Fruit fly (Drosophila melanogaster): Measurements from ENCODE around the gene Pburs.

Gene Pburs

DNA sequence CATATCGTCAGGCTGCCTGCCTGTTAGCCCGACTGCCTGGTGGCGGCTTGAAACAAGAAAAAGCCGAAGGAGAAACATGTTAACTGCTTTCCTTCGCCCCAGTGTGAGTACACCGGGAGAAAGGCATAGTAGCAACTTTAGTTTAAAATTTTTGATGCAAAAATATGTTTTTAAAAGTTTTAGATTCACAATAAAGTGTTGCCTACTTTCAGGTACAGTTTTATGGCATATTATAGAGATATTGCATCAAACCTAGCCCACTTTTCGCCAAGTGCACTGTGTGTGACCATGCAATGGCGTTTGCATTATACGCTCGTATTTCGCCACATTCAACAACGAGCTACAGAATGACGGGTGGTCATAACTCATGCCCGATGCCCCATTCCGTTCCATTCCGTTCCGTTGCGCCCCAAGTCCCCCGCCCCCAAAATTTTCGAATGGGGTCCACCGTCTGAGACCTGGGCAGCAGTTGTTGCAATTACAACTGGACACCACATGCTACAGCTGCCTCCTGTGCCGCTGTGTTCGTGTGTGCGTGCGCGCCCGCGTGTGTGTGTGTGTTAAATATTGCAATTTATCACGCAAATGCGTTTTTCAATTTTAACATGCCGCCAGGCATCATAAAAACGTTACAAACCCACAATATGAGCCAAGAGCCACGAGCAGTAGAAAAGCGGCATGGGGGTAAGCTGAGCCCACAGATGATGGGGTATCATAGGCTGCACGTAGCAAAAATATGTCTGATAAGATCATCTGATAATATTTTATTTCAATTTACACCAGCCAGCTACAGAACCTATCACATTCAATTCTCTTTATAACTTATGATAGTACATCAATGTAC, 47.0 kb downstream of the Pburs start (continued):
- TF ChIP-seq CG2116 (GFP tag; optimal IDR thresholded peaks at IDR 0.05) (no peak), CG6683 (GFP tag; optimal IDR thresholded peaks at IDR 0.05) (no peak), CG8089 (GFP tag; optimal IDR thresholded peaks at IDR 0.05) (no peak), stc (GFP tag; IDR thresholded peaks at IDR 0.05) (no peak), CG12071 (GFP tag; optimal IDR thresholded peaks at IDR 0.05) (no peak), CG13296 (GFP tag; optimal IDR thresholded peaks at IDR 0.05) (no peak), ems (GFP tag; optimal IDR thresholded peaks at IDR 0.05) (no peak), Elba2 (GFP tag; optimal IDR thresholded peaks at IDR 0.05) (peak; percentile 28), Ssrp (tag; optimal IDR thresholded peaks at IDR 0.05) (peak; percentile 30), Lpt (GFP tag; optimal IDR thresholded peaks at IDR 0.05) (no peak), ranshi (GFP tag; IDR thresholded peaks at IDR 0.05) (no peak), Mad (GFP tag; optimal IDR thresholded peaks at IDR 0.05) (no peak), Lhr (GFP tag; optimal IDR thresholded peaks at IDR 0.05) (no peak), Xbp1 (GFP tag; optimal IDR thresholded peaks at IDR 0.05) (peak; percentile 38), CG4328 (GFP tag; optimal IDR thresholded peaks at IDR 0.05) (no peak), Deaf1 (tag; optimal IDR thresholded peaks at IDR 0.05) (no peak), wor (GFP tag; IDR thresholded peaks at IDR 0.05) (no peak), Spps (tag; optimal IDR thresholded peaks at IDR 0.05) (no peak), corto (GFP tag; optimal IDR thresholded peaks at IDR 0.05) (peak; percentile 91), amos (GFP tag; IDR thresholded peaks at IDR 0.05; ENCODE audit: partially characterized antibody) (no peak), CG1792 (GFP tag; optimal IDR thresholded peaks at IDR 0.05) (no peak), CG18011 (GFP tag; optimal IDR thresholded peaks at IDR 0.05) (no peak), CG10959 (GFP tag; IDR thresholded peaks at IDR 0.05) (no peak), sens-2 (GFP tag; IDR thresholded peaks at IDR 0.05) (no peak), NK7.1 (GFP tag; optimal IDR thresholded peaks at IDR 0.05) (no peak), Eip74EF (GFP tag; optimal IDR thresholded peaks at IDR 0.05) (no peak), gce (GFP tag; IDR thresholded peaks at IDR 0.05) (0 out of 3 replicates have a peak, but pooled peaks have one; percentile 11), BtbVII (GFP tag; optimal IDR thresholded peaks at IDR 0.05) (no peak), trh (GFP tag; optimal IDR thresholded peaks at IDR 0.05) (no peak), Trl (optimal IDR thresholded peaks at IDR 0.05) (no peak), Trl (GFP tag; optimal IDR thresholded peaks at IDR 0.05) (peak; percentile 23), Dp (GFP tag; optimal IDR thresholded peaks at IDR 0.05) (no peak), fd96Cb (tag; optimal IDR thresholded peaks at IDR 0.05) (peak; percentile 41), cg (GFP tag; optimal IDR thresholded peaks at IDR 0.05) (no peak), knrl (GFP tag; IDR thresholded peaks at IDR 0.05; ENCODE audit: partially characterized antibody) (no peak), ac (GFP tag; optimal IDR thresholded peaks at IDR 0.05) (no peak), CG12299 (tag; optimal IDR thresholded peaks at IDR 0.05) (no peak), CG8765 (GFP tag; IDR thresholded peaks at IDR 0.05) (peak; percentile 29; the same call in 1 of the 2 replicates), CG10274 (GFP tag; optimal IDR thresholded peaks at IDR 0.05) (no peak), CG30020 (tag; optimal IDR thresholded peaks at IDR 0.05) (no peak), CG13775 (GFP tag; optimal IDR thresholded peaks at IDR 0.05) (peak; percentile 4), toy (GFP tag; IDR thresholded peaks at IDR 0.05) (no peak), BEAF-32 (GFP tag; optimal IDR thresholded peaks at IDR 0.05) (no peak), so (GFP tag; IDR thresholded peaks at IDR 0.05) (no peak), chn (GFP tag; optimal IDR thresholded peaks at IDR 0.05) (no peak), kay (GFP tag; optimal IDR thresholded peaks at IDR 0.05) (no peak), Camta (GFP tag; optimal IDR thresholded peaks at IDR 0.05) (no peak), ftz-f1 (GFP tag; optimal IDR thresholded peaks at IDR 0.05) (no peak)
